Fruit fly (Drosophila melanogaster): Measurements from ENCODE around the gene bc10.

DNA sequence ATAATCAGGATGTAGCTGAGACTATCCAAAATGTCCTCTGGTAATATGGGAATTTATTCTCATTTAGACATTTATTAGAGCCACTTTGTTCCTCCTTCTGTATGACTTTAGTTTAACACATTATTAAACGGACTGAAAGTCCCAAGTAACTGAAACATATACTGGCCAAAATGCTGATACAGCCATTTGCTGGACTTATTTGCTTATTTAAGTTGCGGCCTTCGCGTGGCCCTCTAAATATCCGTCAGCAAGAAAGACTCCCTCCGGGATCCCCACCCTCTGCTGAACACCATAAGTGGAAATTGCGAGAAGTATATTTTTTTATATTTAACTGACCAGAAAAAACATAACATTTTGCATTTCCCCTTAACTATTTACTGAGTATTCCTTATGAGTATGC lies 27.4 kb downstream of the bc10 start, which contains the start of gene spo:
- TF ChIP-seq lov (optimal IDR thresholded peaks at IDR 0.05) = no peak
- no peak for TF ChIP-seq lov (GFP tag; IDR thresholded peaks at IDR 0.05)
- TF ChIP-seq CG4617 (GFP tag; optimal IDR thresholded peaks at IDR 0.05; ENCODE audit: borderline replicate concordance) = no peak
- no peak for TF ChIP-seq lola (GFP tag; optimal IDR thresholded peaks at IDR 0.05)
- TF ChIP-seq Fer2 (tag; optimal IDR thresholded peaks at IDR 0.05) = no peak
- no peak for TF ChIP-seq btn (GFP tag; optimal IDR thresholded peaks at IDR 0.05)
- no peak for TF ChIP-seq Doc2 (GFP tag; IDR thresholded peaks at IDR 0.05)
- TF ChIP-seq cas (GFP tag; IDR thresholded peaks at IDR 0.05) = no peak
- no peak for TF ChIP-seq Dfd (GFP tag; optimal IDR thresholded peaks at IDR 0.05)
- TF ChIP-seq E2f1 (GFP tag; IDR thresholded peaks at IDR 0.05) = no peak
- no peak for TF ChIP-seq CG17361 (GFP tag; IDR thresholded peaks at IDR 0.05)
- TF ChIP-seq CG42726 (GFP tag; IDR thresholded peaks at IDR 0.05; ENCODE audit: partially characterized antibody) = no peak
- TF ChIP-seq CG11696 (GFP tag; IDR thresholded peaks at IDR 0.05) = no peak
- no peak for TF ChIP-seq psq (GFP tag; optimal IDR thresholded peaks at IDR 0.05)
